Fruit fly (Drosophila melanogaster) whole organism, embryonic: ENCODE data around the gene CG33203.

Experiments
- Asciz ChIP-seq: fragments of 200-800 bp; sonication (Bioruptor generic); optimal IDR thresholded peaks from 2 replicates; lab custom pipeline; 2017; ENCODE audit warnings: missing biosample characterization, mild to moderate bottlenecking, missing genetic modification characterization, missing genetic modification reagents
- CG10274 ChIP-seq: fragments of 200-800 bp; sonication (Bioruptor generic); optimal IDR thresholded peaks from 3 replicates; lab custom pipeline; 2017; ENCODE audit warnings: missing biosample characterization, mild to moderate bottlenecking, missing genetic modification characterization
- CG10654 ChIP-seq: fragments of 200-800 bp; sonication (Bioruptor generic); optimal IDR thresholded peaks from 2 replicates; lab custom pipeline; 2016; ENCODE audit warnings: missing biosample characterization, missing genetic modification characterization
- CG11504 ChIP-seq: fragments of 200-800 bp; sonication (Bioruptor generic); optimal IDR thresholded peaks from 3 replicates; lab custom pipeline; 2019; ENCODE audit warnings: missing biosample characterization, mild to moderate bottlenecking, missing genetic modification characterization, moderate library complexity
- CG11695 ChIP-seq: fragments of 200-800 bp; sonication (Bioruptor generic); IDR thresholded peaks from 3 replicates; pipeline ENCODE4 v1.3.6; 2022; ENCODE audit warnings: missing biosample characterization, missing genetic modification characterization
- CG12104 ChIP-seq: fragments of 200-800 bp; sonication (Bioruptor generic); optimal IDR thresholded peaks from 3 replicates; lab custom pipeline; 2016; ENCODE audit warnings: missing biosample characterization, missing genetic modification characterization
- CG1233 ChIP-seq: fragments of 200-800 bp; sonication (Bioruptor generic); optimal IDR thresholded peaks from 4 replicates; lab custom pipeline; 2018; ENCODE audit warnings: missing biosample characterization, mild to moderate bottlenecking, missing genetic modification characterization
- CG12391 ChIP-seq: fragments of 200-800 bp; sonication (Bioruptor generic); optimal IDR thresholded peaks from 3 replicates; lab custom pipeline; 2018; ENCODE audit warnings: missing biosample characterization, mild to moderate bottlenecking, missing genetic modification characterization, moderate library complexity
- CG15479 ChIP-seq: fragments of 200-800 bp; sonication (Bioruptor generic); optimal IDR thresholded peaks from 3 replicates; lab custom pipeline; 2019; ENCODE audit warnings: missing biosample characterization, mild to moderate bottlenecking, missing genetic modification characterization, moderate library complexity
- CG17568 ChIP-seq: fragments of 200-800 bp; sonication (Bioruptor generic); optimal IDR thresholded peaks from 2 replicates; lab custom pipeline; 2018; ENCODE audit warnings: missing biosample characterization, mild to moderate bottlenecking, missing genetic modification characterization, moderate library complexity
- CG17912 ChIP-seq: fragments of 200-800 bp; sonication (Bioruptor generic); optimal IDR thresholded peaks from 2 replicates; lab custom pipeline; 2018; ENCODE audit warnings: missing biosample characterization, mild to moderate bottlenecking, missing genetic modification characterization
- CG2129 ChIP-seq: fragments of 200-800 bp; sonication (Bioruptor generic); IDR thresholded peaks from 2 replicates; pipeline ENCODE4 v1.3.6; 2022; ENCODE audit warnings: missing biosample characterization, missing genetic modification characterization; ENCODE audit not compliant: partially characterized antibody
- CG30020 ChIP-seq: fragments of 200-800 bp; optimal IDR thresholded peaks from 2 replicates; lab custom pipeline; 2019; ENCODE audit warnings: missing biosample characterization, mild to moderate bottlenecking, missing genetic modification characterization, moderate library complexity
- CG30403 ChIP-seq: fragments of 200-800 bp; sonication (Bioruptor generic); optimal IDR thresholded peaks from 3 replicates; lab custom pipeline; 2016; ENCODE audit warnings: missing biosample characterization, missing genetic modification characterization
- CG30431 ChIP-seq: fragments of 200-800 bp; sonication (Bioruptor generic); optimal IDR thresholded peaks from 2 replicates; lab custom pipeline; 2017; ENCODE audit warnings: missing biosample characterization, missing genetic modification characterization
- CG31441 ChIP-seq: fragments of 200-800 bp; sonication (Bioruptor generic); IDR thresholded peaks from 2 replicates; pipeline ENCODE4 v1.3.6; 2022; ENCODE audit warnings: missing biosample characterization, missing genetic modification characterization
- CG3163 ChIP-seq: fragments of 200-800 bp; sonication (Bioruptor generic); optimal IDR thresholded peaks from 3 replicates; lab custom pipeline; 2016; ENCODE audit warnings: missing biosample characterization, missing genetic modification characterization
- CG3726 ChIP-seq: fragments of 200-800 bp; sonication (Bioruptor generic); IDR thresholded peaks from 3 replicates; pipeline ENCODE4, ENCODE4 v1.3.6; 2022; ENCODE audit warnings: missing biosample characterization, missing genetic modification characterization
- CG6813 ChIP-seq: fragments of 200-800 bp; sonication (Bioruptor generic); optimal IDR thresholded peaks from 2 replicates; lab custom pipeline; 2017; ENCODE audit warnings: missing biosample characterization, missing genetic modification characterization, mild to moderate bottlenecking, moderate library complexity, missing genetic modification reagents
- CG6854 ChIP-seq: fragments of 200-800 bp; sonication (Bioruptor generic); optimal IDR thresholded peaks from 3 replicates; lab custom pipeline; 2017; ENCODE audit warnings: missing biosample characterization, mild to moderate bottlenecking, missing genetic modification characterization
- CG7963 ChIP-seq: fragments of 200-800 bp; sonication (Bioruptor generic); IDR thresholded peaks from 3 replicates; pipeline ENCODE4 v1.3.6; 2022; ENCODE audit warnings: missing biosample characterization, missing genetic modification characterization; ENCODE audit not compliant: partially characterized antibody
- CG9727 ChIP-seq: fragments of 200-800 bp; sonication (Bioruptor generic); optimal IDR thresholded peaks from 3 replicates; lab custom pipeline; 2017; ENCODE audit warnings: missing biosample characterization, mild to moderate bottlenecking, missing genetic modification characterization
- CkIIα-i1 ChIP-seq: fragments of 200-800 bp; sonication (Bioruptor generic); IDR thresholded peaks from 2 replicates; pipeline ENCODE4 v1.3.6; 2022; ENCODE audit warnings: missing biosample characterization, missing genetic modification characterization
- Dad ChIP-seq: fragments of 200-800 bp; sonication (Bioruptor generic); optimal IDR thresholded peaks from 3 replicates; lab custom pipeline; 2016; ENCODE audit warnings: missing biosample characterization, missing genetic modification characterization
- E2f1 ChIP-seq: fragments of 200-800 bp; sonication (Bioruptor generic); IDR thresholded peaks from 2 replicates; pipeline ENCODE4 v1.3.6; 2022; ENCODE audit warnings: missing biosample characterization, missing genetic modification characterization
- Hr78 ChIP-seq, 2 experiments: fragments of 200-800 bp in 1 of 2; fragments of >200 bp in 1 of 2; sonication (Bioruptor generic) in 1 of 2; optimal IDR thresholded peaks; 2 replicates each; lab custom pipeline; 2017 to 2019; ENCODE audit warnings: missing biosample characterization in 2 of 2, missing genetic modification characterization in 2 of 2, mild to moderate bottlenecking in 1 of 2, moderate library complexity in 1 of 2
- NC2β ChIP-seq: fragments of 200-800 bp; sonication (Bioruptor generic); optimal IDR thresholded peaks from 2 replicates; lab custom pipeline; 2016; ENCODE audit warnings: missing biosample characterization, missing genetic modification characterization
- Poxn ChIP-seq: fragments of 200-800 bp; sonication (Bioruptor generic); IDR thresholded peaks from 2 replicates; pipeline ENCODE4 v1.3.6; 2022; ENCODE audit warnings: missing biosample characterization, missing genetic modification characterization
- Scr ChIP-seq: fragments of 200-800 bp; sonication (Bioruptor generic); IDR thresholded peaks from 2 replicates; pipeline ENCODE4 v1.3.6; 2022; ENCODE audit warnings: missing biosample characterization, missing genetic modification characterization; ENCODE audit not compliant: partially characterized antibody
- Six4 ChIP-seq: fragments of 200-800 bp; sonication (Bioruptor generic); optimal IDR thresholded peaks from 2 replicates; lab custom pipeline; 2016; ENCODE audit warnings: missing biosample characterization, missing genetic modification characterization
- Usf ChIP-seq: fragments of 200-800 bp; sonication (Bioruptor generic); optimal IDR thresholded peaks from 2 replicates; lab custom pipeline; 2017; ENCODE audit warnings: missing genotype, missing biosample characterization, missing genetic modification characterization
- cg ChIP-seq: fragments of 200-800 bp; sonication (Bioruptor generic); optimal IDR thresholded peaks from 3 replicates; lab custom pipeline; 2019; ENCODE audit warnings: missing biosample characterization, mild to moderate bottlenecking, missing genetic modification characterization, moderate library complexity
- chif ChIP-seq, 2 experiments: fragments of 200-800 bp; sonication (Bioruptor generic); optimal IDR thresholded peaks; 3 replicates each; lab custom pipeline; 2016; ENCODE audit warnings: missing biosample characterization in 2 of 2, missing genetic modification characterization in 2 of 2
- chinmo ChIP-seq: fragments of 200-800 bp; sonication (Bioruptor generic); IDR thresholded peaks from 4 replicates; pipeline ENCODE4 v1.3.6; 2022; ENCODE audit warnings: missing biosample characterization, missing genetic modification characterization; ENCODE audit not compliant: partially characterized antibody
- corto ChIP-seq: fragments of 200-800 bp; sonication (Bioruptor generic); optimal IDR thresholded peaks from 2 replicates; lab custom pipeline; 2016; ENCODE audit warnings: missing biosample characterization, mild to moderate bottlenecking, missing genetic modification characterization, moderate library complexity
- da ChIP-seq: fragments of 200-800 bp; sonication (Bioruptor generic); optimal IDR thresholded peaks from 2 replicates; lab custom pipeline; 2016; ENCODE audit warnings: missing biosample characterization, missing genetic modification characterization
- esg ChIP-seq: fragments of 200-800 bp; sonication (Bioruptor generic); conservative IDR thresholded peaks from 2 replicates; pipeline ENCODE4 v1.3.6; 2022; ENCODE audit warnings: missing biosample characterization, missing genetic modification characterization
- fd102C ChIP-seq: fragments of 200-800 bp; sonication (Bioruptor generic); optimal IDR thresholded peaks from 2 replicates; lab custom pipeline; 2018; ENCODE audit warnings: missing biosample characterization, mild to moderate bottlenecking, missing genetic modification characterization, moderate library complexity
- gce ChIP-seq: fragments of 200-800 bp; sonication (Bioruptor generic); IDR thresholded peaks from 3 replicates; pipeline ENCODE4 v1.3.6; 2022; ENCODE audit warnings: missing biosample characterization, missing genetic modification characterization
- grn ChIP-seq: fragments of 200-800 bp; sonication (Bioruptor generic); optimal IDR thresholded peaks from 3 replicates; lab custom pipeline; 2017; ENCODE audit warnings: missing biosample characterization, missing genetic modification characterization
- kni ChIP-seq: fragments of 200-800 bp; sonication (Bioruptor generic); optimal IDR thresholded peaks from 3 replicates; lab custom pipeline; 2017; ENCODE audit warnings: mild to moderate bottlenecking, missing biosample characterization, missing genetic modification reagents, missing genetic modification characterization
- lilli ChIP-seq: fragments of 200-800 bp; sonication (Bioruptor generic); optimal IDR thresholded peaks from 3 replicates; lab custom pipeline; 2016; ENCODE audit warnings: missing biosample characterization, missing genetic modification characterization
- slbo ChIP-seq: fragments of 200-800 bp; sonication (Bioruptor generic); IDR thresholded peaks from 2 replicates; pipeline ENCODE4 v1.3.6; 2022; ENCODE audit warnings: missing biosample characterization, missing genetic modification characterization
- stwl ChIP-seq: fragments of 200-800 bp; sonication (Bioruptor generic); optimal IDR thresholded peaks from 3 replicates; lab custom pipeline; 2018; ENCODE audit warnings: missing biosample characterization, mild to moderate bottlenecking, missing genetic modification characterization, moderate library complexity
- trh ChIP-seq: fragments of 200-800 bp; sonication (Bioruptor generic); optimal IDR thresholded peaks from 2 replicates; lab custom pipeline; 2016; ENCODE audit warnings: missing biosample characterization, missing genetic modification characterization
- vfl ChIP-seq: fragments of 200-800 bp; sonication (Bioruptor generic); optimal IDR thresholded peaks from 2 replicates; lab custom pipeline; 2016; ENCODE audit warnings: missing biosample characterization, missing genetic modification characterization
- wor ChIP-seq: fragments of 200-800 bp; sonication (Bioruptor generic); IDR thresholded peaks from 2 replicates; pipeline ENCODE4 v1.3.6; 2022; ENCODE audit warnings: missing biosample characterization, missing genetic modification characterization
- zfh1 ChIP-seq: fragments of 200-800 bp; sonication (Bioruptor generic); IDR thresholded peaks from 3 replicates; pipeline ENCODE4 v1.3.6; 2022; ENCODE audit warnings: missing biosample characterization, missing genetic modification characterization

CG33203 gene

dm6 chr3R:28888561-28889426 is 1.3 kb upstream of the CG33203 start (continued):
- TF ChIP-seq CG3726 (no peak), da (GFP tag; lab: Kevin White, UChicago) (peak; percentile 33), CG6813 (peak; percentile 62), NC2β (peak; percentile 72), Six4 (GFP tag; lab: Kevin White, UChicago) (peak; percentile 68), CG31441 (peak; percentile 69), CG30020 (peak; percentile 35), CG17568 (peak; percentile 6), CG9727 (GFP tag; lab: Kevin White, UChicago) (peak; percentile 65), CG10654 (GFP tag; lab: Kevin White, UChicago) (peak; percentile 80), CG11695 (GFP tag; lab: Robert Waterston, UW) (peak; percentile 78; the same call in 2 of the 3 replicates), CG3163 (GFP tag; lab: Kevin White, UChicago) (peak; percentile 68), chinmo (GFP tag; lab: Robert Waterston, UW) (0 out of 4 replicates have a peak, but pooled peaks have one; percentile 15), slbo (GFP tag; lab: Robert Waterston, UW) (peak; percentile 84), CG6854 (GFP tag; lab: Kevin White, UChicago) (peak; percentile 24), kni (GFP tag; lab: Kevin White, UChicago) (peak; percentile 78), CG2129 (GFP tag; lab: Robert Waterston, UW) (no peak), CG30431 (GFP tag; lab: Kevin White, UChicago) (peak; percentile 28), CG11504 (peak; percentile 81), CG17912 (no peak), CG10274 (GFP tag; lab: Kevin White, UChicago) (peak; percentile 71), CG15479 (GFP tag; lab: Kevin White, UChicago) (peak; percentile 75), CG12391 (tag; lab: Kevin White, UChicago) (peak; percentile 71), Dad (peak; percentile 83), fd102C (no peak), stwl (peak; percentile 74), gce (no peak), zfh1 (GFP tag; lab: Robert Waterston, UW) (peak; percentile 67), Usf (GFP tag; lab: Kevin White, UChicago) (peak; percentile 43), CG7963 (GFP tag; lab: Robert Waterston, UW) (no peak), CkIIα-i1 (GFP tag; lab: Robert Waterston, UW) (no peak), corto (GFP tag; lab: Kevin White, UChicago) (no peak), vfl (GFP tag; lab: Kevin White, UChicago) (peak; percentile 89), E2f1 (GFP tag; lab: Robert Waterston, UW) (peak; percentile 63), chif (GFP tag; optimal IDR thresholded peaks at IDR 0.05; lab: Kevin White, UChicago) (peak; percentile 66 to 83), CG12104 (peak; percentile 82), CG30403 (GFP tag; lab: Kevin White, UChicago) (peak; percentile 89), grn (peak; percentile 18), wor (GFP tag; lab: Robert Waterston, UW) (no peak), Poxn (GFP tag; lab: Robert Waterston, UW) (peak; percentile 46), cg (GFP tag; lab: Kevin White, UChicago) (peak; percentile 33), Scr (GFP tag; lab: Robert Waterston, UW) (no peak), lilli (peak; percentile 90), Asciz (GFP tag; lab: Kevin White, UChicago) (peak; percentile 63), trh (GFP tag; lab: Kevin White, UChicago) (peak; percentile 22), Hr78 (GFP tag; optimal IDR thresholded peaks at IDR 0.05; lab: Kevin White, UChicago) (peak in 1 of 2 experiments; percentile 6), CG1233 (GFP tag; lab: Kevin White, UChicago) (peak; percentile 60), esg (GFP tag; lab: Robert Waterston, UW) (no peak)
